Worm (Caenorhabditis elegans) whole organism, L4 larva: ENCODE data around the gene K08D8.5.
A peak's percentile ranks its signal among the peaks of the same experiment; 100 is the strongest.

Experiments used
- F44E2.7 ChIP-seq: fragments of 200-800 bp; sonication (Bioruptor generic); IDR thresholded peaks from 2 replicates; pipeline ENCODE4 v2.1.2; 2022; ENCODE audit warnings: missing genetic modification characterization, missing compliant biosample characterization
- Y105C5A.15 ChIP-seq: fragments of 200-800 bp; sonication (Bioruptor generic); IDR thresholded peaks from 2 replicates; pipeline ENCODE4 v1.3.6; 2022; ENCODE audit warnings: missing genetic modification characterization, missing compliant biosample characterization
- Y48G9A.11 ChIP-seq: fragments of 200-800 bp; sonication (Bioruptor generic); IDR thresholded peaks from 2 replicates; pipeline ENCODE4 v1.3.6; 2022; ENCODE audit warnings: missing genetic modification reagents, missing genetic modification characterization, missing compliant biosample characterization
- Y5F2A.4 ChIP-seq: fragments of 200-800 bp; sonication (Bioruptor generic); optimal IDR thresholded peaks from 2 replicates; lab custom pipeline; 2018; ENCODE audit warnings: mild to moderate bottlenecking, missing genetic modification characterization, missing compliant biosample characterization
- aha-1 ChIP-seq: fragments of 150-350 bp; peaks from one replicate; lab custom pipeline; 2014; ENCODE audit warnings: missing biosample characterization, missing genetic modification characterization
- ama-1 ChIP-seq: fragments of 150-350 bp; optimal IDR thresholded peaks from 2 replicates; lab custom pipeline; 2014; ENCODE audit warnings: inconsistent platforms, mixed read lengths
- ceh-28 ChIP-seq: fragments of 150-350 bp; optimal IDR thresholded peaks from 2 replicates; lab custom pipeline; 2014; ENCODE audit warnings: missing biosample characterization, missing genetic modification reagents, missing genetic modification characterization
- ceh-44 ChIP-seq: fragments of 200-800 bp; sonication (Bioruptor generic); IDR thresholded peaks from 2 replicates; pipeline ENCODE4 v1.3.6; 2022; ENCODE audit warnings: missing genetic modification reagents, missing genetic modification characterization, missing compliant biosample characterization
- ces-1 ChIP-seq: fragments of 150-350 bp; sonication (generic microtip); optimal IDR thresholded peaks from 4 replicates; lab custom pipeline; 2014; ENCODE audit warnings: missing biosample characterization, missing genetic modification reagents, missing genetic modification characterization
- cey-2 ChIP-seq: sonication (generic microtip); optimal IDR thresholded peaks from 3 replicates; lab custom pipeline; 2017; ENCODE audit warnings: missing genetic modification characterization, mild to moderate bottlenecking, missing compliant biosample characterization, antibody characterized with exemption, borderline replicate concordance; ENCODE audit not compliant: insufficient read depth
- ctbp-1 ChIP-seq: fragments of 200-800 bp; sonication (Bioruptor generic); IDR thresholded peaks from 2 replicates; pipeline ENCODE4 v1.3.6; 2022; ENCODE audit warnings: missing genetic modification reagents, missing genetic modification characterization, missing compliant biosample characterization
- daf-12 ChIP-seq: fragments of 150-350 bp; optimal IDR thresholded peaks from 2 replicates; lab custom pipeline; 2014; ENCODE audit warnings: missing biosample characterization, missing genetic modification reagents, missing genetic modification characterization
- daf-16 ChIP-seq, 3 experiments: sonication (generic microtip); optimal IDR thresholded peaks; 2 replicates each; lab custom pipeline; 2016 to 2017; ENCODE audit warnings: missing genetic modification characterization in 3 of 3, missing genetic modification reagents in 3 of 3, mild to moderate bottlenecking in 2 of 3, missing compliant biosample characterization in 2 of 3, missing biosample characterization in 1 of 3, moderate library complexity in 1 of 3
- daf-19 ChIP-seq: fragments of 200-800 bp; sonication (Bioruptor generic); conservative IDR thresholded peaks from 2 replicates; pipeline ENCODE4 v1.3.6; 2022; ENCODE audit warnings: missing genetic modification characterization, missing compliant biosample characterization
- dmd-6 ChIP-seq: fragments of 200-800 bp; sonication (Bioruptor generic); IDR thresholded peaks from 2 replicates; pipeline ENCODE4 v1.3.6; 2022; ENCODE audit warnings: missing genetic modification reagents, missing genetic modification characterization, missing compliant biosample characterization
- dpl-1 ChIP-seq: fragments of 150-350 bp; optimal IDR thresholded peaks from 2 replicates; lab custom pipeline; 2014; ENCODE audit warnings: missing biosample characterization, missing genetic modification reagents, missing genetic modification characterization
- duxl-1 ChIP-seq: sonication (generic microtip); optimal IDR thresholded peaks from 2 replicates; lab custom pipeline; 2016; ENCODE audit warnings: mild to moderate bottlenecking, missing genetic modification characterization, moderate library complexity, missing compliant biosample characterization; ENCODE audit not compliant: poor library complexity
- dve-1 ChIP-seq: sonication (generic microtip); optimal IDR thresholded peaks from 2 replicates; lab custom pipeline; 2017; ENCODE audit warnings: antibody characterized with exemption, mild to moderate bottlenecking, missing genetic modification characterization, missing compliant biosample characterization; ENCODE audit not compliant: insufficient read depth
- egl-27 ChIP-seq: sonication (generic microtip); optimal IDR thresholded peaks from 3 replicates; lab custom pipeline; 2017; ENCODE audit warnings: missing biosample characterization, missing genetic modification reagents, missing genetic modification characterization
- egl-43 ChIP-seq: fragments of 200-800 bp; sonication (Bioruptor generic); IDR thresholded peaks from 2 replicates; pipeline ENCODE4 v1.3.6; 2022; ENCODE audit warnings: missing genetic modification reagents, missing genetic modification characterization, missing compliant biosample characterization
- fkh-10 ChIP-seq: fragments of 150-350 bp; optimal IDR thresholded peaks from 2 replicates; lab custom pipeline; 2014; ENCODE audit warnings: missing biosample characterization, missing genetic modification reagents, missing genetic modification characterization
- hlh-11 ChIP-seq: fragments of 200-800 bp; sonication (Bioruptor generic); optimal IDR thresholded peaks from 2 replicates; lab custom pipeline; 2018; ENCODE audit warnings: mild to moderate bottlenecking, missing genetic modification characterization, missing compliant biosample characterization
- lin-29 ChIP-seq: fragments of 200-800 bp; sonication (Bioruptor generic); IDR thresholded peaks from 2 replicates; pipeline ENCODE4 v1.3.6; 2022; ENCODE audit warnings: missing genetic modification reagents, missing genetic modification characterization, missing compliant biosample characterization
- lin-38 ChIP-seq: fragments of 200-800 bp; sonication (Bioruptor generic); IDR thresholded peaks from 2 replicates; pipeline ENCODE4 v1.3.6; 2022; ENCODE audit warnings: missing genetic modification reagents, missing genetic modification characterization, missing compliant biosample characterization
- lin-39 ChIP-seq: fragments of 150-350 bp; optimal IDR thresholded peaks from 2 replicates; lab custom pipeline; 2014; ENCODE audit warnings: missing biosample characterization, missing genetic modification reagents, missing genetic modification characterization
- lsy-2 ChIP-seq, 2 experiments: fragments of 150-350 bp in 1 of 2; sonication (generic microtip) in 1 of 2; optimal IDR thresholded peaks; 2 replicates each; lab custom pipeline; 2014 to 2017; ENCODE audit warnings: missing biosample characterization in 2 of 2, missing genetic modification characterization in 2 of 2
- mdt-29 ChIP-seq: fragments of 200-800 bp; sonication (Bioruptor generic); IDR thresholded peaks from 2 replicates; pipeline ENCODE4 v1.3.6; 2022; ENCODE audit warnings: missing genetic modification reagents, missing genetic modification characterization, missing compliant biosample characterization
- mep-1 ChIP-seq: fragments of 150-350 bp; sonication (generic microtip); optimal IDR thresholded peaks from 3 replicates; lab custom pipeline; 2014; ENCODE audit warnings: missing biosample characterization, missing genetic modification characterization
- mxl-3 ChIP-seq: fragments of 200-800 bp; sonication (Bioruptor generic); optimal IDR thresholded peaks from 2 replicates; lab custom pipeline; 2018; ENCODE audit warnings: mild to moderate bottlenecking, missing genetic modification characterization, missing compliant biosample characterization
- nhr-111 ChIP-seq: fragments of 200-800 bp; sonication (Bioruptor generic); optimal IDR thresholded peaks from 2 replicates; lab custom pipeline; 2018; ENCODE audit warnings: mild to moderate bottlenecking, missing genetic modification characterization, missing compliant biosample characterization
- nhr-28 ChIP-seq: fragments of 150-350 bp; optimal IDR thresholded peaks from 2 replicates; lab custom pipeline; 2014; ENCODE audit warnings: missing biosample characterization, missing genetic modification characterization
- nhr-41 ChIP-seq: fragments of 200-800 bp; sonication (Bioruptor generic); IDR thresholded peaks from 2 replicates; pipeline ENCODE4 v1.3.6; 2022; ENCODE audit warnings: missing genetic modification reagents, missing genetic modification characterization, missing compliant biosample characterization
- nhr-42 ChIP-seq: fragments of 200-800 bp; sonication (Bioruptor generic); IDR thresholded peaks from 2 replicates; pipeline ENCODE4 v1.3.6; 2022; ENCODE audit warnings: missing genetic modification characterization, missing compliant biosample characterization
- pqm-1 ChIP-seq: sonication (generic microtip); optimal IDR thresholded peaks from 2 replicates; lab custom pipeline; 2017; ENCODE audit warnings: missing biosample characterization, missing genetic modification characterization
- saeg-2 ChIP-seq: fragments of 200-800 bp; sonication (Bioruptor generic); IDR thresholded peaks from 2 replicates; pipeline ENCODE4 v1.3.6; 2022; ENCODE audit warnings: missing genetic modification reagents, missing genetic modification characterization, missing compliant biosample characterization
- snpc-1.2 ChIP-seq: fragments of 200-800 bp; sonication (Bioruptor generic); IDR thresholded peaks from 2 replicates; pipeline ENCODE4 v1.3.6; 2022; ENCODE audit warnings: missing genetic modification reagents, missing genetic modification characterization, missing compliant biosample characterization
- spr-1 ChIP-seq: sonication (generic microtip); optimal IDR thresholded peaks from 2 replicates; lab custom pipeline; 2016; ENCODE audit warnings: mild to moderate bottlenecking, missing genetic modification characterization, missing compliant biosample characterization
- unc-130 ChIP-seq: sonication (generic microtip); optimal IDR thresholded peaks from 2 replicates; lab custom pipeline; 2016; ENCODE audit warnings: missing genetic modification reagents, missing genetic modification characterization, missing compliant biosample characterization
- unc-39 ChIP-seq: sonication (generic microtip); optimal IDR thresholded peaks from 2 replicates; lab custom pipeline; 2017; ENCODE audit warnings: missing biosample characterization, missing genetic modification characterization
- unc-62 ChIP-seq, 3 experiments: fragments of 150-350 bp in 1 of 3; sonication (generic microtip); optimal IDR thresholded peaks in 2 of 3; peaks in 1 of 3; 1 replicate in 1 of 3; 2 replicates in 2 of 3; lab custom pipeline; 2014 to 2017; ENCODE audit warnings: missing biosample characterization in 3 of 3, missing genetic modification characterization in 3 of 3, missing genetic modification reagents in 3 of 3, missing genotype in 1 of 3
- zfp-2 ChIP-seq: sonication (generic microtip); optimal IDR thresholded peaks from 2 replicates; lab custom pipeline; 2016; ENCODE audit warnings: mild to moderate bottlenecking, missing genetic modification characterization, missing compliant biosample characterization
- ztf-11 ChIP-seq: fragments of 150-350 bp; optimal IDR thresholded peaks from 2 replicates; lab custom pipeline; 2014; ENCODE audit warnings: missing biosample characterization, missing genetic modification characterization

Gene K08D8.5

ce11 chrIV:12911990-12912389, at the start of gene K08D8.5:
Gene K08D8.5 (minus strand): TSS chrIV:12912129.
- TF ChIP-seq dmd-6 (GFP tag; lab: Robert Waterston, UW) (peak; percentile 70), hlh-11 (tag; lab: Kevin White, UChicago) (peak; percentile 7), nhr-28 (peak; percentile 49), Y5F2A.4 (GFP tag; lab: Kevin White, UChicago) (no peak), pqm-1 (tag; lab: Kevin White, UChicago) (peak; percentile 44), lin-29 (GFP tag; lab: Robert Waterston, UW) (no peak)
- TF ChIP-seq, all 104 proteins: peak for 4

ce11 chrIV:12960136-12960535, 48.2 kb upstream of the K08D8.5 start, which contains the start of gene F55G11.7:
Gene F55G11.7 (plus strand): TSS chrIV:12960436.
- TF ChIP-seq unc-62 (GFP tag; optimal IDR thresholded peaks at IDR 0.05 in 1 of 2; lab: Kevin White, UChicago): peak in 1 of 2 experiments; percentile 39
- no peak for TF ChIP-seq unc-62 (tag; optimal IDR thresholded peaks at IDR 0.05; lab: Kevin White, UChicago)
- TF ChIP-seq lin-39 (tag; lab: Kevin White, UChicago): no peak
- TF ChIP-seq ama-1: no peak
- no peak for TF ChIP-seq unc-39 (tag; lab: Kevin White, UChicago)
- TF ChIP-seq hlh-11 (tag; lab: Kevin White, UChicago): no peak
- TF ChIP-seq, all 104 proteins: peak for 1

- TF ChIP-seq dpl-1 (GFP tag; lab: Kevin White, UChicago) (no peak), unc-39 (tag; lab: Kevin White, UChicago) (no peak), ztf-11 (tag; lab: Kevin White, UChicago) (no peak), unc-130 (GFP tag; lab: Kevin White, UChicago) (no peak), Y48G9A.11 (GFP tag; lab: Robert Waterston, UW) (no peak)
- TF ChIP-seq, all 104 proteins: peak for 0
Observed at ce11 chrIV:12957730-12958129, 45.8 kb upstream of the K08D8.5 start, which contains the start of gene F55G11.6. Gene F55G11.6 (plus strand): TSS chrIV:12958030.

ce11 chrIV:12948470-12948869, 36.5 kb upstream of the K08D8.5 start, which contains the start of gene F55G11.10:
Gene F55G11.10 (plus strand): TSS chrIV:12948770.
- TF ChIP-seq ctbp-1 (GFP tag; lab: Robert Waterston, UW) (no peak), lsy-2 (tag; optimal IDR thresholded peaks at IDR 0.05; lab: Kevin White, UChicago) (no peak), egl-43 (no peak), nhr-42 (GFP tag; lab: Robert Waterston, UW) (no peak), nhr-111 (GFP tag; lab: Kevin White, UChicago) (no peak), saeg-2 (GFP tag; lab: Robert Waterston, UW) (no peak), snpc-1.2 (GFP tag; lab: Robert Waterston, UW) (no peak), hlh-11 (tag; lab: Kevin White, UChicago) (no peak), dve-1 (tag; lab: Kevin White, UChicago) (no peak), aha-1 (tag; lab: Kevin White, UChicago) (no peak), daf-19 (no peak), F44E2.7 (GFP tag; lab: Robert Waterston, UW) (no peak), mdt-29 (GFP tag; lab: Robert Waterston, UW) (no peak), daf-16 (GFP tag; optimal IDR thresholded peaks at IDR 0.05; lab: Kevin White, UChicago) (no peak), daf-16 (tag; optimal IDR thresholded peaks at IDR 0.05; lab: Kevin White, UChicago) (no peak), lin-38 (no peak), duxl-1 (tag; lab: Kevin White, UChicago) (no peak), spr-1 (tag; lab: Kevin White, UChicago) (no peak), ceh-28 (tag; lab: Kevin White, UChicago) (no peak)

- TF ChIP-seq zfp-2 (tag; lab: Kevin White, UChicago) (no peak), daf-12 (tag; lab: Kevin White, UChicago) (no peak), lin-29 (GFP tag; lab: Robert Waterston, UW) (no peak), mxl-3 (GFP tag; lab: Kevin White, UChicago) (no peak), aha-1 (tag; lab: Kevin White, UChicago) (no peak), mep-1 (tag; lab: Kevin White, UChicago) (no peak), fkh-10 (GFP tag; lab: Kevin White, UChicago) (no peak), daf-19 (no peak), egl-27 (tag; lab: Kevin White, UChicago) (no peak), ces-1 (GFP tag; lab: Kevin White, UChicago) (no peak), Y105C5A.15 (no peak), cey-2 (no peak), nhr-41 (no peak), ceh-44 (no peak)
Observed at ce11 chrIV:12946488-12946887, 34.6 kb upstream of the K08D8.5 start, which contains the start of gene F55G11.1. Gene F55G11.1 (minus strand): TSS chrIV:12946588.
